Fruit fly (Drosophila melanogaster) whole organism, embryonic: ENCODE data around the gene CG33124.

ENCODE experiments used
- CG14014 ChIP-seq: fragments of 200-800 bp; sonication (Bioruptor generic); IDR thresholded peaks from 2 replicates; pipeline ENCODE4 v1.3.6; 2022; ENCODE audit warnings: missing biosample characterization, missing genetic modification characterization
- CG8290 ChIP-seq, 3 experiments: fragments of 200-800 bp; sonication (Bioruptor generic); optimal IDR thresholded peaks; 2 replicates each; lab custom pipeline; 2016 to 2019; ENCODE audit warnings: missing biosample characterization in 3 of 3, missing genetic modification characterization in 3 of 3, mild to moderate bottlenecking in 2 of 3, moderate library complexity in 1 of 3
- CG9215 ChIP-seq: fragments of 200-800 bp; sonication (Bioruptor generic); IDR thresholded peaks from 2 replicates; pipeline ENCODE4 v1.3.6; 2022; ENCODE audit warnings: missing biosample characterization, missing genetic modification characterization
- ci ChIP-seq: fragments of 200-800 bp; sonication (Bioruptor generic); IDR thresholded peaks from 3 replicates; pipeline ENCODE4 v1.3.6; 2022; ENCODE audit warnings: missing biosample characterization, missing genetic modification characterization
- hkb ChIP-seq, 2 experiments: fragments of 200-800 bp in 1 of 2; fragments of >200 bp in 1 of 2; sonication (Bioruptor generic) in 1 of 2; IDR thresholded peaks in 1 of 2; optimal IDR thresholded peaks in 1 of 2; 2 replicates each; pipeline versions ENCODE4 v1.3.6 to Lab custom; 2017 to 2022; ENCODE audit warnings: missing biosample characterization in 1 of 2, missing genetic modification characterization in 1 of 2
- odd ChIP-seq: fragments of 200-800 bp; sonication (Bioruptor generic); optimal IDR thresholded peaks from 2 replicates; lab custom pipeline; 2017; ENCODE audit warnings: missing biosample characterization, mild to moderate bottlenecking, missing genetic modification characterization
- sima ChIP-seq: fragments of 200-800 bp; sonication (Bioruptor generic); optimal IDR thresholded peaks from 2 replicates; lab custom pipeline; 2016; ENCODE audit warnings: missing biosample characterization, missing genetic modification characterization
- wek ChIP-seq: fragments of 200-800 bp; sonication (Bioruptor generic); optimal IDR thresholded peaks from 3 replicates; lab custom pipeline; 2018; ENCODE audit warnings: missing biosample characterization, mild to moderate bottlenecking, missing genetic modification characterization, moderate library complexity

dm6 chr2L:2165238-2165577 is 43.7 kb downstream of the CG33124 start:
- TF ChIP-seq odd: no peak
- TF ChIP-seq hkb (optimal IDR thresholded peaks at IDR 0.05; lab: Kevin White, UChicago): no peak
- no peak for TF ChIP-seq hkb (GFP tag; IDR thresholded peaks at IDR 0.05; lab: Robert Waterston, UW)
- no peak for TF ChIP-seq CG14014
- no peak for TF ChIP-seq CG9215 (GFP tag; lab: Robert Waterston, UW)
- TF ChIP-seq ci (GFP tag; lab: Robert Waterston, UW): no peak
- no peak for TF ChIP-seq wek (GFP tag; lab: Kevin White, UChicago)
- no peak for TF ChIP-seq sima (GFP tag; lab: Kevin White, UChicago)
- TF ChIP-seq CG8290 (GFP tag; optimal IDR thresholded peaks at IDR 0.05; lab: Kevin White, UChicago): no peak
- TF ChIP-seq CG8290 (tag; optimal IDR thresholded peaks at IDR 0.05; lab: Kevin White, UChicago): no peak
